Fruit fly (Drosophila melanogaster) whole organism, pupa: ENCODE data around the gene CG6726.

Source experiments
- CG10348 ChIP-seq: fragments of 200-800 bp; sonication (Bioruptor generic); IDR thresholded peaks from 2 replicates; pipeline ENCODE4 v1.3.6; 2022; ENCODE audit warnings: missing biosample characterization, missing genetic modification characterization
- CG12605 ChIP-seq: fragments of 200-800 bp; sonication (Bioruptor generic); IDR thresholded peaks from 2 replicates; pipeline ENCODE4 v1.3.6; 2022; ENCODE audit warnings: missing biosample characterization, missing genetic modification characterization
- CG13204 ChIP-seq: fragments of 200-800 bp; sonication (Bioruptor generic); optimal IDR thresholded peaks from 2 replicates; lab custom pipeline; 2018; ENCODE audit warnings: missing biosample characterization, mild to moderate bottlenecking, missing genetic modification characterization, moderate library complexity
- CG14655 ChIP-seq: fragments of 200-800 bp; sonication (Bioruptor generic); optimal IDR thresholded peaks from 3 replicates; lab custom pipeline; 2017; ENCODE audit warnings: mild to moderate bottlenecking, missing biosample characterization, missing genetic modification reagents, missing genetic modification characterization
- CG17806 ChIP-seq: fragments of 200-800 bp; sonication (Bioruptor generic); optimal IDR thresholded peaks from 2 replicates; lab custom pipeline; 2018; ENCODE audit warnings: missing biosample characterization, mild to moderate bottlenecking, missing genetic modification characterization, moderate library complexity
- CG4496 ChIP-seq: fragments of 200-800 bp; sonication (Bioruptor generic); IDR thresholded peaks from 3 replicates; pipeline ENCODE4 v1.3.6; 2022; ENCODE audit warnings: missing biosample characterization, missing genetic modification characterization
- CG8159 ChIP-seq: fragments of 200-800 bp; sonication (Bioruptor generic); optimal IDR thresholded peaks from 3 replicates; lab custom pipeline; 2018; ENCODE audit warnings: missing biosample characterization, mild to moderate bottlenecking, missing genetic modification characterization, moderate library complexity
- CG8301 ChIP-seq: fragments of 200-800 bp; sonication (Bioruptor generic); optimal IDR thresholded peaks from 2 replicates; lab custom pipeline; 2018; ENCODE audit warnings: missing biosample characterization, mild to moderate bottlenecking, missing genetic modification characterization
- EcR ChIP-seq: fragments of 200-800 bp; sonication (Bioruptor generic); optimal IDR thresholded peaks from 3 replicates; lab custom pipeline; 2019; ENCODE audit warnings: missing biosample characterization, missing genetic modification characterization, mild to moderate bottlenecking, moderate library complexity, missing genetic modification reagents
- Ets98B ChIP-seq: fragments of 200-800 bp; sonication (Bioruptor generic); IDR thresholded peaks from 2 replicates; pipeline ENCODE4 v1.3.6; 2022; ENCODE audit warnings: missing biosample characterization, missing genetic modification characterization
- Pif1A ChIP-seq: fragments of 200-800 bp; sonication (Bioruptor generic); optimal IDR thresholded peaks from 3 replicates; lab custom pipeline; 2016; ENCODE audit warnings: missing biosample characterization, missing genetic modification characterization
- Pif1B ChIP-seq: fragments of 200-800 bp; sonication (Bioruptor generic); optimal IDR thresholded peaks from 3 replicates; lab custom pipeline; 2016; ENCODE audit warnings: missing biosample characterization, missing genetic modification characterization
- rn ChIP-seq: fragments of 200-800 bp; sonication (Bioruptor generic); IDR thresholded peaks from 2 replicates; pipeline ENCODE4 v1.3.6; 2022; ENCODE audit warnings: missing biosample characterization, missing genetic modification characterization

dm6 chr3R:23133301-23133828 is 41.8 kb downstream of the CG6726 start:
- TF ChIP-seq Ets98B (GFP tag; lab: Robert Waterston, UW) (no peak), CG17806 (tag; lab: Kevin White, UChicago) (no peak), CG8301 (tag; lab: Kevin White, UChicago) (no peak), CG14655 (GFP tag; lab: Kevin White, UChicago) (no peak), Pif1A (GFP tag; lab: Kevin White, UChicago) (no peak), CG10348 (GFP tag; lab: Robert Waterston, UW) (no peak), CG12605 (no peak), EcR (no peak), CG4496 (no peak), CG13204 (GFP tag; lab: Kevin White, UChicago) (no peak), rn (GFP tag; lab: Robert Waterston, UW) (no peak), Pif1B (GFP tag; lab: Kevin White, UChicago) (no peak), CG8159 (tag; lab: Kevin White, UChicago) (no peak)
